Worm (Caenorhabditis elegans): ENCODE measurements around the gene inx-10.

Gene inx-10

DNA sequence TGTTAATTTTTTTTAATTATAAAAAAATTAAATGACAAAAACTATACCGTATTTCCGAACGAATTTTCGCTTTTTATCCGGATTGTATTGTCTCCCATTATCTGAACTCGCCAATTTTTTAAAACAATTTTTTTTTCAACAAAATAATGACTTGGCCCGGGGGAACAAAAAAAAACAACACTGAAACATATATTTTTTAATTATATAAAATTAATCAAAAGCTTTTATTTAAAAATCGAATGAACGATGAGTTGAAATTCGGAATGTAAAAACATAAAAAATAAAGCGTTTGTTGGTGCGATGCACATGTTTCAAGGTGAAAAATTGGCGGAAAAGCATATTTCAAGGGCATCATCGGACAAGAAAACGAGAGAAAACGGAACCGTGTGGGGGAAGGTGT, 6.3 kb upstream of the inx-10 start, which contains the start of gene mdt-27:
Gene mdt-27, minus strand, starts transcription at position 101 of the 400 bp plus-strand sequence.
- TF ChIP-seq mep-1 (tag; optimal IDR thresholded peaks at IDR 0.05) = no peak

ce11 chrV:9212499-9212898, 5.2 kb upstream of the inx-10 start:
- TF ChIP-seq nhr-76 (tag; optimal IDR thresholded peaks at IDR 0.05) (no peak), nhr-237 (tag; optimal IDR thresholded peaks at IDR 0.05) (peak; percentile 67), ces-1 (GFP tag; optimal IDR thresholded peaks at IDR 0.05) (peak; percentile 98), pha-4 (tag; optimal IDR thresholded peaks at IDR 0.05) (peak; percentile 74), cnd-1 (tag; optimal IDR thresholded peaks at IDR 0.05) (no peak), nhr-28 (tag; optimal IDR thresholded peaks at IDR 0.05) (no peak), unc-120 (tag; optimal IDR thresholded peaks at IDR 0.05; ENCODE audit: poor library complexity, severe bottlenecking) (peak; percentile 82), drap-1 (GFP tag; optimal IDR thresholded peaks at IDR 0.05) (no peak), tbx-8 (GFP tag; optimal IDR thresholded peaks at IDR 0.05) (no peak), ham-2 (GFP tag; optimal IDR thresholded peaks at IDR 0.05) (no peak), elt-3 (tag; optimal IDR thresholded peaks at IDR 0.05) (no peak), ceh-43 (GFP tag; optimal IDR thresholded peaks at IDR 0.05) (no peak), nhr-12 (tag; optimal IDR thresholded peaks at IDR 0.05) (no peak), zip-8 (tag; optimal IDR thresholded peaks at IDR 0.05) (no peak), bed-3 (GFP tag; optimal IDR thresholded peaks at IDR 0.05) (no peak), ceh-39 (tag; optimal IDR thresholded peaks at IDR 0.05) (peak; percentile 40), flh-1 (GFP tag; optimal IDR thresholded peaks at IDR 0.05) (no peak), mab-5 (tag; optimal IDR thresholded peaks at IDR 0.05) (no peak), nhr-2 (tag; optimal IDR thresholded peaks at IDR 0.05) (no peak), sem-2 (GFP tag; optimal IDR thresholded peaks at IDR 0.05) (no peak), mep-1 (tag; optimal IDR thresholded peaks at IDR 0.05) (peak; percentile 76), blmp-1 (tag; optimal IDR thresholded peaks at IDR 0.05) (no peak), lsy-2 (tag; optimal IDR thresholded peaks at IDR 0.05) (peak; percentile 46), mls-2 (tag; optimal IDR thresholded peaks at IDR 0.05) (peak; percentile 27), ztf-11 (tag; optimal IDR thresholded peaks at IDR 0.05) (no peak)

ce11 chrV:9208878-9209277, 1.6 kb upstream of the inx-10 start:
- TF ChIP-seq mab-5 (tag; optimal IDR thresholded peaks at IDR 0.05) = no peak
- TF ChIP-seq M03D4.4 (tag; optimal IDR thresholded peaks at IDR 0.05) = no peak
- TF ChIP-seq unc-39 (tag; optimal IDR thresholded peaks at IDR 0.05) = no peak
- TF ChIP-seq sptf-1 (tag; optimal IDR thresholded peaks at IDR 0.05) = no peak
- TF ChIP-seq mep-1 (tag; optimal IDR thresholded peaks at IDR 0.05) = no peak
- no peak for TF ChIP-seq nhr-237 (tag; optimal IDR thresholded peaks at IDR 0.05)
- TF ChIP-seq cnd-1 (tag; optimal IDR thresholded peaks at IDR 0.05) = no peak
- peak; percentile 32 for TF ChIP-seq ces-1 (GFP tag; optimal IDR thresholded peaks at IDR 0.05)

ce11 chrV:9202710-9203109, 4.6 kb downstream of the inx-10 start, which contains the start of gene asp-2:
Gene asp-2 (plus strand): TSS chrV:9203077.
- TF ChIP-seq bed-3 (GFP tag; optimal IDR thresholded peaks at IDR 0.05) (no peak), nhr-12 (tag; optimal IDR thresholded peaks at IDR 0.05) (no peak), flh-1 (GFP tag; optimal IDR thresholded peaks at IDR 0.05) (no peak), blmp-1 (tag; optimal IDR thresholded peaks at IDR 0.05) (no peak), unc-39 (tag; optimal IDR thresholded peaks at IDR 0.05) (no peak), lsy-2 (tag; optimal IDR thresholded peaks at IDR 0.05) (no peak), pha-4 (tag; optimal IDR thresholded peaks at IDR 0.05) (no peak), hlh-1 (tag; optimal IDR thresholded peaks at IDR 0.05) (no peak)

DNA sequence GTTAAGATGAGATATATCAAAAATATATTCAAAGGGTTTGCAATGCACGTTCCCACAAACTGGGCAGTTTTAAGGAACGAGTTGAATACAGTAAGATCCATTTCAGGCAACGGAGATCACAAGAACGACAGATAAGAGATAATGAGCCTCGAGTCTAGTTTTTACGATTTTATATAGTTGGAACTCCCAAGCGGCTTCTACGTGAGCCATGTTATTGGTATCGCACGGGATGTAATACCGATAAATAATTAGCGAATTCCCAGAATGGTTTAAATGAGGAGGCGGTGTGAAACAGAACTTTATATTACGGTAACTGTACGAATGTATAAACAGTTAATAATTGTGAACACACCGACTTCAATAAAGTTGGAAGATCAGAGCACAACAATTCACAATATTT, 8.4 kb downstream of the inx-10 start, which contains the start of gene str-177:
Gene str-177, minus strand, starts transcription at position 101 of the 400 bp plus-strand sequence.
- TF ChIP-seq hlh-1 (tag; optimal IDR thresholded peaks at IDR 0.05) = no peak
- TF ChIP-seq nhr-237 (tag; optimal IDR thresholded peaks at IDR 0.05) = no peak
- TF ChIP-seq unc-120 (tag; optimal IDR thresholded peaks at IDR 0.05; ENCODE audit: poor library complexity, severe bottlenecking) = no peak
- no peak for TF ChIP-seq elt-1 (tag; optimal IDR thresholded peaks at IDR 0.05; ENCODE audit: borderline replicate concordance, insufficient read depth)
- no peak for TF ChIP-seq unc-39 (tag; optimal IDR thresholded peaks at IDR 0.05)
- TF ChIP-seq ces-1 (GFP tag; optimal IDR thresholded peaks at IDR 0.05) = no peak

- TF ChIP-seq unc-62 (GFP tag; optimal IDR thresholded peaks at IDR 0.05) (no peak), mep-1 (tag; optimal IDR thresholded peaks at IDR 0.05) (no peak), tbx-8 (GFP tag; optimal IDR thresholded peaks at IDR 0.05) (no peak), unc-120 (tag; optimal IDR thresholded peaks at IDR 0.05; ENCODE audit: poor library complexity, severe bottlenecking) (no peak), cnd-1 (tag; optimal IDR thresholded peaks at IDR 0.05) (no peak)
These were observed 10.2 kb downstream of the inx-10 start, which contains the start of gene C24B5.4 for ce11 chrV:9197121-9197520. Gene C24B5.4 (minus strand): TSS chrV:9197326.

Data from whole organism, mixed stage, embryonic.